Worm (Caenorhabditis elegans): Measurements from ENCODE around the gene Y43F8B.28.

DNA sequence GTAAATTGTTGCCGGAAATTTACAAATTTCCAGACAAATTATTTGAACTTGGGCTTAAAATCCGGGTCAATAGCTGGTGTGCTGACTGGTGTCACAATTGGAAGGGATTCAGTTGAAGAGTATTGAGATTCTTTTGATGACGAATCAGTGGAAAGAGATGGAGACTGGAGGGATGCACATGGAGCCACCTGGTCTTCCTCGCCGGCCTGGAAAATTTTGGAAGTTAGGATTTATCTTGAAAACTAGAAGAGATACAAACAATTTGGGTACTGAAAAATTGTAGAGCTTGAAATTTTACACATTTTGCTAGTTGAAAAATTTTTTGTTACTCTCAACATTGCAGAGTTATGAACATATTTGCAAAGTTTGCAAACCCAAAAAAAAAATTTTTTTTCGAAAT lies 35.0 kb downstream of the Y43F8B.28 start:
- TF ChIP-seq fkh-10 (GFP tag; optimal IDR thresholded peaks at IDR 0.05) (no peak), gei-8 (GFP tag; optimal IDR thresholded peaks at IDR 0.05) (no peak), lsy-2 (tag; optimal IDR thresholded peaks at IDR 0.05) (no peak), lin-38 (GFP tag; IDR thresholded peaks at IDR 0.05) (no peak), zag-1 (tag; optimal IDR thresholded peaks at IDR 0.05) (no peak), fos-1 (tag; optimal IDR thresholded peaks at IDR 0.05) (no peak), nhr-76 (tag; optimal IDR thresholded peaks at IDR 0.05) (no peak), nhr-6 (tag; optimal IDR thresholded peaks at IDR 0.05) (no peak), ZK337.2 (GFP tag; IDR thresholded peaks at IDR 0.05) (0 out of 2 replicates have a peak, but pooled peaks have one; percentile 4), dmd-9 (GFP tag; IDR thresholded peaks at IDR 0.05) (no peak), F26F4.8 (GFP tag; conservative IDR thresholded peaks at IDR 0.05) (0 out of 2 replicates have a peak, but pooled peaks have one; percentile 21), arid-1 (GFP tag; conservative IDR thresholded peaks at IDR 0.05) (peak; percentile 50; the same call in 1 of the 2 replicates), ceh-32 (tag; optimal IDR thresholded peaks at IDR 0.05; ENCODE audit: poor library complexity) (no peak)

All from whole organism, L4 larva.